Fruit fly (Drosophila melanogaster): Measurements from ENCODE around the gene CG46304.

Gene CG46304

DNA sequence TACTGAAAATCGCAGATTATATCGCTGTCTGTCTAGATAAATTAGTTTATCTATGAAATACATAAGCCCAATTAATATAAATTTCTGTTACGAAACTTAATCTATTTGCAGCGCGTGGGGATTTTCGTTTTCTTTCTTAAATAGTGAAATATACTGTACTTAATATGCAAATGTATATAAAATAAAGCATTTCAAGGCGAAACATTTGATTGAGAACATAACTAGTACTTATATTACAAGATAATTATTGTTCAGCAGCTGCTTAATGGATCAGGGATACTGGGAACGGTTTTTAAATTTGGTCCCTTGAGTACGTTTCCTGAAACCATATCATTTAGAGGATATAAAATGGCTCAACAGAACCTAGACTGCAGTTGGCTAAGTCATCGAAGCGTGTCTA is 46.1 kb downstream of the CG46304 start, which contains the start of gene CG46465:
TSS of gene CG46465 (plus strand) at position 301 of the 400 bp plus-strand sequence.
- TF ChIP-seq CG10669 (GFP tag; optimal IDR thresholded peaks at IDR 0.05), result no peak
- no peak for TF ChIP-seq lz (GFP tag; optimal IDR thresholded peaks at IDR 0.05)
- TF ChIP-seq fd85E (GFP tag; optimal IDR thresholded peaks at IDR 0.05), result no peak
- TF ChIP-seq CG11902 (GFP tag; optimal IDR thresholded peaks at IDR 0.05), result no peak

- TF ChIP-seq CG31627 (GFP tag; optimal IDR thresholded peaks at IDR 0.05), result no peak
- TF ChIP-seq vri (GFP tag; optimal IDR thresholded peaks at IDR 0.05), result peak; percentile 78
- peak; percentile 9 for TF ChIP-seq Eip78C (GFP tag)
- no peak for TF ChIP-seq lz (GFP tag; optimal IDR thresholded peaks at IDR 0.05)
Measured at dm6 chr2L:18995660-18996417, 49.7 kb downstream of the CG46304 start, which contains the start of gene CG10650. Gene CG10650 (minus strand): TSS chr2L:18995934.
